Fruit fly (Drosophila melanogaster): ENCODE measurements around the gene Npc2b.

Npc2b gene

dm6 chr3R:14108158-14108921 lies 19.0 kb downstream of the Npc2b start, which contains the start of gene CG12402 (continued):
- no peak for TF ChIP-seq YL-1 (GFP tag; optimal IDR thresholded peaks at IDR 0.05)
- TF ChIP-seq CG7987 (GFP tag; optimal IDR thresholded peaks at IDR 0.05): peak; percentile 61
- TF ChIP-seq dpn (GFP tag; optimal IDR thresholded peaks at IDR 0.05): peak; percentile 73 to 86
- peak; percentile 52 for TF ChIP-seq CG9932 (GFP tag; IDR thresholded peaks at IDR 0.05)
- peak; percentile 6 for TF ChIP-seq stwl (tag; optimal IDR thresholded peaks at IDR 0.05)
- TF ChIP-seq Dad (GFP tag; optimal IDR thresholded peaks at IDR 0.05): peak; percentile 32
- TF ChIP-seq sd (tag; optimal IDR thresholded peaks at IDR 0.05): peak; percentile 69
- peak; percentile 84 for TF ChIP-seq CG13424 (tag; optimal IDR thresholded peaks at IDR 0.05)
- peak; percentile 74 for TF ChIP-seq NC2β (GFP tag; optimal IDR thresholded peaks at IDR 0.05)
- no peak for TF ChIP-seq h (optimal IDR thresholded peaks at IDR 0.05)
- peak; percentile 6 for TF ChIP-seq eyg (GFP tag; optimal IDR thresholded peaks at IDR 0.05)
- TF ChIP-seq gfzf (GFP tag; optimal IDR thresholded peaks at IDR 0.05): no peak
- TF ChIP-seq slbo (GFP tag; IDR thresholded peaks at IDR 0.05): peak; percentile 80
- TF ChIP-seq CG30020 (tag; optimal IDR thresholded peaks at IDR 0.05): no peak
- TF ChIP-seq CG10565 (GFP tag; optimal IDR thresholded peaks at IDR 0.05): peak; percentile 29
- TF ChIP-seq Hsf (GFP tag; optimal IDR thresholded peaks at IDR 0.05): peak; percentile 71
- TF ChIP-seq Ssrp (tag; optimal IDR thresholded peaks at IDR 0.05): peak; percentile 81
- TF ChIP-seq Mad (GFP tag; optimal IDR thresholded peaks at IDR 0.05): peak; percentile 74
- TF ChIP-seq CG15479 (GFP tag; optimal IDR thresholded peaks at IDR 0.05): peak; percentile 30
- TF ChIP-seq Xbp1 (GFP tag; optimal IDR thresholded peaks at IDR 0.05): peak; percentile 85
- TF ChIP-seq CG17912 (GFP tag; optimal IDR thresholded peaks at IDR 0.05): peak; percentile 9
- no peak for TF ChIP-seq CG3995 (GFP tag; optimal IDR thresholded peaks at IDR 0.05)
- TF ChIP-seq CG14667 (GFP tag; IDR thresholded peaks at IDR 0.05): peak; percentile 63
- TF ChIP-seq Opbp (GFP tag; IDR thresholded peaks at IDR 0.05; ENCODE audit: partially characterized antibody): 0 out of 3 replicates have a peak, but pooled peaks have one; percentile 43
- peak; percentile 89 for TF ChIP-seq lab (GFP tag; optimal IDR thresholded peaks at IDR 0.05)
- TF ChIP-seq Aef1 (GFP tag; IDR thresholded peaks at IDR 0.05): peak; percentile 84
- peak; percentile 61 for TF ChIP-seq cato (GFP tag; optimal IDR thresholded peaks at IDR 0.05; ENCODE audit: borderline replicate concordance)
- no peak for TF ChIP-seq D (optimal IDR thresholded peaks at IDR 0.05)
- TF ChIP-seq D (GFP tag; optimal IDR thresholded peaks at IDR 0.05): peak; percentile 81
- TF ChIP-seq CTCF (GFP tag; optimal IDR thresholded peaks at IDR 0.05): peak; percentile 32
- 0 out of 2 replicates have a peak, but pooled peaks have one; percentile 30 for TF ChIP-seq CG16779 (GFP tag; IDR thresholded peaks at IDR 0.05)
- peak; percentile 81 for TF ChIP-seq D19A (tag; optimal IDR thresholded peaks at IDR 0.05)
- TF ChIP-seq hth (optimal IDR thresholded peaks at IDR 0.05): no peak
- TF ChIP-seq ato (GFP tag; IDR thresholded peaks at IDR 0.05; ENCODE audit: partially characterized antibody): no peak
- TF ChIP-seq CG10654 (GFP tag; optimal IDR thresholded peaks at IDR 0.05): peak; percentile 85
- peak; percentile 84 for TF ChIP-seq bcd (GFP tag; optimal IDR thresholded peaks at IDR 0.05)
- TF ChIP-seq CG1024 (GFP tag; IDR thresholded peaks at IDR 0.05): peak; percentile 73
- TF ChIP-seq CG4404 (GFP tag; IDR thresholded peaks at IDR 0.05): peak; percentile 29; the same call in 1 of the 2 replicates
- TF ChIP-seq maf-S (GFP tag; optimal IDR thresholded peaks at IDR 0.05): no peak
- peak; percentile 42; the same call in 1 of the 2 replicates for TF ChIP-seq unc-4 (GFP tag; IDR thresholded peaks at IDR 0.05; ENCODE audit: partially characterized antibody)
- peak; percentile 72 for TF ChIP-seq CG13775 (GFP tag; optimal IDR thresholded peaks at IDR 0.05)
- TF ChIP-seq CG12769 (tag; optimal IDR thresholded peaks at IDR 0.05): peak; percentile 89
- peak; percentile 80 for TF ChIP-seq ara (GFP tag; IDR thresholded peaks at IDR 0.05)
- no peak for TF ChIP-seq pan (optimal IDR thresholded peaks at IDR 0.05)
- TF ChIP-seq pan (GFP tag; optimal IDR thresholded peaks at IDR 0.05 in 1 of 2, IDR thresholded peaks at IDR 0.05 in 1 of 2): peak in 1 of 2 experiments; percentile 90
- peak; percentile 51; the same call in 1 of the 2 replicates for TF ChIP-seq dimm (GFP tag; IDR thresholded peaks at IDR 0.05)
- TF ChIP-seq lov (optimal IDR thresholded peaks at IDR 0.05): no peak
- TF ChIP-seq lov (GFP tag; IDR thresholded peaks at IDR 0.05): peak; percentile 92; the same call in 2 of the 3 replicates
- peak; percentile 49 for TF ChIP-seq ash1 (GFP tag; optimal IDR thresholded peaks at IDR 0.05)
- TF ChIP-seq CG33557 (GFP tag; optimal IDR thresholded peaks at IDR 0.05): peak; percentile 45

Measured in whole organism, embryonic.